Worm (Caenorhabditis elegans) whole organism, L2 larva: ENCODE measurements around the gene W06H8.6.
A peak's percentile ranks its signal among the peaks of the same experiment; 100 is the strongest.

Experiments used
- C34F6.9 ChIP-seq: fragments of 150-350 bp; optimal IDR thresholded peaks from 2 replicates; lab custom pipeline; 2014; ENCODE audit warnings: missing biosample characterization, missing genetic modification characterization
- F13H6.1 ChIP-seq: sonication (generic microtip); optimal IDR thresholded peaks from 2 replicates; lab custom pipeline; 2016; ENCODE audit warnings: missing genetic modification characterization, missing compliant biosample characterization
- R02D3.7 ChIP-seq: fragments of 150-350 bp; optimal IDR thresholded peaks from 2 replicates; lab custom pipeline; 2014; ENCODE audit warnings: missing biosample characterization, missing genetic modification characterization
- Y55F3AM.14 ChIP-seq: fragments of 200-800 bp; sonication (Bioruptor generic); optimal IDR thresholded peaks from 2 replicates; lab custom pipeline; 2018; ENCODE audit warnings: mild to moderate bottlenecking, missing genetic modification characterization, missing compliant biosample characterization
- ZK546.5 ChIP-seq: sonication (generic microtip); optimal IDR thresholded peaks from 2 replicates; lab custom pipeline; 2017; ENCODE audit warnings: missing biosample characterization, missing genetic modification characterization
- alr-1 ChIP-seq: fragments of 150-350 bp; optimal IDR thresholded peaks from 2 replicates; lab custom pipeline; 2014; ENCODE audit warnings: missing biosample characterization, missing genetic modification characterization
- aly-2 ChIP-seq: fragments of 150-350 bp; optimal IDR thresholded peaks from 2 replicates; lab custom pipeline; 2014; ENCODE audit warnings: missing biosample characterization, missing genetic modification characterization
- ama-1 ChIP-seq: fragments of 150-350 bp; optimal IDR thresholded peaks from 2 replicates; lab custom pipeline; 2018; ENCODE audit warnings: inconsistent platforms
- blmp-1 ChIP-seq: sonication (generic microtip); optimal IDR thresholded peaks from 2 replicates; lab custom pipeline; 2017; ENCODE audit warnings: missing genetic modification characterization, mild to moderate bottlenecking, missing compliant biosample characterization, antibody characterized with exemption, moderate library complexity; ENCODE audit not compliant: insufficient read depth
- ceh-16 ChIP-seq: fragments of 150-350 bp; optimal IDR thresholded peaks from 2 replicates; lab custom pipeline; 2014; ENCODE audit warnings: missing biosample characterization, missing genetic modification characterization
- ceh-82 ChIP-seq: fragments of 150-350 bp; optimal IDR thresholded peaks from 2 replicates; lab custom pipeline; 2014; ENCODE audit warnings: missing biosample characterization, missing genetic modification characterization
- crh-2 ChIP-seq: sonication (generic microtip); optimal IDR thresholded peaks from 2 replicates; lab custom pipeline; 2017; ENCODE audit warnings: missing biosample characterization, missing genetic modification characterization
- dmd-4 ChIP-seq: sonication (generic microtip); optimal IDR thresholded peaks from 2 replicates; lab custom pipeline; 2017; ENCODE audit warnings: missing biosample characterization, missing genetic modification characterization
- egl-27 ChIP-seq: sonication (generic microtip); optimal IDR thresholded peaks from 3 replicates; lab custom pipeline; 2017; ENCODE audit warnings: missing biosample characterization, missing genetic modification reagents, missing genetic modification characterization
- elt-1 ChIP-seq: fragments of 150-350 bp; optimal IDR thresholded peaks from 2 replicates; lab custom pipeline; 2014; ENCODE audit warnings: missing biosample characterization, missing genetic modification characterization
- elt-3 ChIP-seq: sonication (generic microtip); optimal IDR thresholded peaks from 2 replicates; lab custom pipeline; 2017; ENCODE audit warnings: missing biosample characterization, missing genetic modification characterization
- fos-1 ChIP-seq: fragments of 150-350 bp; optimal IDR thresholded peaks from 2 replicates; lab custom pipeline; 2014; ENCODE audit warnings: missing biosample characterization, missing genetic modification characterization
- gmeb-1 ChIP-seq: fragments of 150-350 bp; optimal IDR thresholded peaks from 2 replicates; lab custom pipeline; 2014; ENCODE audit warnings: missing biosample characterization, missing genetic modification characterization
- lin-11 ChIP-seq: fragments of 150-350 bp; sonication (generic microtip); optimal IDR thresholded peaks from 2 replicates; lab custom pipeline; 2014; ENCODE audit warnings: missing biosample characterization, missing genetic modification characterization, inconsistent platforms, mixed read lengths
- lin-13 ChIP-seq: fragments of 150-350 bp; optimal IDR thresholded peaks from 2 replicates; lab custom pipeline; 2014; ENCODE audit warnings: missing biosample characterization, missing genetic modification reagents, missing genetic modification characterization
- lin-39 ChIP-seq: fragments of 150-350 bp; optimal IDR thresholded peaks from 2 replicates; lab custom pipeline; 2014; ENCODE audit warnings: missing biosample characterization, missing genetic modification reagents, missing genetic modification characterization
- lsy-2 ChIP-seq, 2 experiments: fragments of 150-350 bp in 1 of 2; sonication (generic microtip) in 1 of 2; optimal IDR thresholded peaks; 2 replicates each; lab custom pipeline; 2014 to 2017; ENCODE audit warnings: missing biosample characterization in 2 of 2, missing genetic modification characterization in 2 of 2
- mab-5 ChIP-seq: fragments of 150-350 bp; optimal IDR thresholded peaks from 2 replicates; lab custom pipeline; 2014; ENCODE audit warnings: missing biosample characterization, missing genetic modification characterization
- mbf-1 ChIP-seq: sonication (generic microtip); optimal IDR thresholded peaks from 2 replicates; lab custom pipeline; 2017; ENCODE audit warnings: missing biosample characterization, missing genetic modification characterization
- mdl-1 ChIP-seq, 2 experiments: fragments of 150-350 bp in 1 of 2; sonication (generic microtip) in 1 of 2; optimal IDR thresholded peaks; 2 replicates each; lab custom pipeline; 2017; ENCODE audit warnings: missing biosample characterization in 2 of 2, missing genetic modification characterization in 2 of 2
- nhr-10 ChIP-seq: sonication (generic microtip); optimal IDR thresholded peaks from 2 replicates; lab custom pipeline; 2017; ENCODE audit warnings: missing biosample characterization, missing genetic modification characterization
- nhr-11 ChIP-seq: fragments of 150-350 bp; optimal IDR thresholded peaks from 2 replicates; lab custom pipeline; 2014; ENCODE audit warnings: missing biosample characterization, missing genetic modification characterization
- nhr-12 ChIP-seq: fragments of 150-350 bp; optimal IDR thresholded peaks from 2 replicates; lab custom pipeline; 2014; ENCODE audit warnings: missing biosample characterization, missing genetic modification characterization
- nhr-129 ChIP-seq: fragments of 150-350 bp; optimal IDR thresholded peaks from 2 replicates; lab custom pipeline; 2014; ENCODE audit warnings: missing biosample characterization, missing genetic modification characterization
- nhr-21 ChIP-seq: fragments of 150-350 bp; optimal IDR thresholded peaks from 2 replicates; lab custom pipeline; 2014; ENCODE audit warnings: missing biosample characterization, missing genetic modification characterization
- nhr-23 ChIP-seq: fragments of 150-350 bp; optimal IDR thresholded peaks from 2 replicates; lab custom pipeline; 2014; ENCODE audit warnings: missing biosample characterization, missing genetic modification reagents, missing genetic modification characterization
- nhr-237 ChIP-seq: fragments of 150-350 bp; optimal IDR thresholded peaks from 2 replicates; lab custom pipeline; 2014; ENCODE audit warnings: missing biosample characterization, missing genetic modification characterization
- nhr-25 ChIP-seq: fragments of 150-350 bp; sonication (generic microtip); optimal IDR thresholded peaks from 3 replicates; lab custom pipeline; 2014; ENCODE audit warnings: missing biosample characterization, missing genetic modification characterization
- nhr-6 ChIP-seq: fragments of 150-350 bp; optimal IDR thresholded peaks from 2 replicates; lab custom pipeline; 2014; ENCODE audit warnings: missing biosample characterization, missing genetic modification characterization
- nhr-77 ChIP-seq: fragments of 150-350 bp; optimal IDR thresholded peaks from 2 replicates; lab custom pipeline; 2014; ENCODE audit warnings: missing biosample characterization, missing genetic modification characterization
- peb-1 ChIP-seq: fragments of 150-350 bp; optimal IDR thresholded peaks from 2 replicates; lab custom pipeline; 2014; ENCODE audit warnings: missing biosample characterization, missing genetic modification characterization
- sem-4 ChIP-seq: fragments of 150-350 bp; optimal IDR thresholded peaks from 2 replicates; lab custom pipeline; 2014; ENCODE audit warnings: missing biosample characterization, missing genetic modification reagents, missing genetic modification characterization
- skn-1 ChIP-seq: sonication (generic microtip); optimal IDR thresholded peaks from 2 replicates; lab custom pipeline; 2017; ENCODE audit warnings: missing biosample characterization, missing genetic modification characterization
- sma-3 ChIP-seq: sonication (generic microtip); optimal IDR thresholded peaks from 2 replicates; lab custom pipeline; 2016; ENCODE audit warnings: missing genetic modification reagents, missing genetic modification characterization, missing compliant biosample characterization
- sma-9 ChIP-seq, 2 experiments: fragments of 150-350 bp in 1 of 2; sonication (generic microtip) in 1 of 2; optimal IDR thresholded peaks; 2 replicates each; lab custom pipeline; 2014 to 2016; ENCODE audit warnings: missing genetic modification characterization in 2 of 2, mild to moderate bottlenecking in 1 of 2, missing biosample characterization in 1 of 2, missing compliant biosample characterization in 1 of 2, missing genetic modification reagents in 1 of 2, moderate library complexity in 1 of 2
- snpc-4 ChIP-seq: fragments of 150-350 bp; optimal IDR thresholded peaks from 2 replicates; lab custom pipeline; 2014; ENCODE audit warnings: missing biosample characterization, missing genetic modification characterization
- unc-39 ChIP-seq: fragments of 150-350 bp; optimal IDR thresholded peaks from 2 replicates; lab custom pipeline; 2014; ENCODE audit warnings: missing biosample characterization, missing genetic modification characterization
- unc-55 ChIP-seq: fragments of 150-350 bp; sonication (generic microtip); optimal IDR thresholded peaks from 3 replicates; lab custom pipeline; 2014; ENCODE audit warnings: missing biosample characterization, missing genetic modification reagents, missing genetic modification characterization
- unc-62 ChIP-seq: fragments of 150-350 bp; optimal IDR thresholded peaks from 2 replicates; lab custom pipeline; 2014; ENCODE audit warnings: missing biosample characterization, missing genetic modification reagents, missing genetic modification characterization
- zag-1 ChIP-seq: fragments of 150-350 bp; optimal IDR thresholded peaks from 2 replicates; lab custom pipeline; 2014; ENCODE audit warnings: missing biosample characterization, missing genetic modification characterization
- ztf-1 ChIP-seq: fragments of 200-800 bp; sonication (Bioruptor generic); conservative IDR thresholded peaks from 2 replicates; pipeline ENCODE4 v1.3.6; 2022; ENCODE audit warnings: missing genetic modification characterization, missing compliant biosample characterization
- ztf-11 ChIP-seq: sonication (generic microtip); optimal IDR thresholded peaks from 2 replicates; lab custom pipeline; 2017; ENCODE audit warnings: missing biosample characterization, missing genetic modification characterization
- ztf-4 ChIP-seq: fragments of 150-350 bp; optimal IDR thresholded peaks from 2 replicates; lab custom pipeline; 2014; ENCODE audit warnings: missing biosample characterization, missing genetic modification characterization

Gene W06H8.6

ce11 chrV:6217142-6217541 is 9.7 kb downstream of the W06H8.6 start:
- no peak for TF ChIP-seq R02D3.7 (tag; lab: Kevin White, UChicago)
- TF ChIP-seq sma-9 (GFP tag; optimal IDR thresholded peaks at IDR 0.05; lab: Kevin White, UChicago): peak; percentile 5
- TF ChIP-seq sma-9 (tag; optimal IDR thresholded peaks at IDR 0.05; lab: Kevin White, UChicago): no peak

ce11 chrV:6214465-6214864 is 12.3 kb downstream of the W06H8.6 start:
- no peak for TF ChIP-seq sma-9 (GFP tag; optimal IDR thresholded peaks at IDR 0.05; lab: Kevin White, UChicago)
- TF ChIP-seq sma-9 (tag; optimal IDR thresholded peaks at IDR 0.05; lab: Kevin White, UChicago): no peak
- no peak for TF ChIP-seq ztf-4
- TF ChIP-seq R02D3.7 (tag; lab: Kevin White, UChicago): no peak
- no peak for TF ChIP-seq nhr-129 (tag; lab: Kevin White, UChicago)
- no peak for TF ChIP-seq unc-62
- no peak for TF ChIP-seq mbf-1 (tag; lab: Kevin White, UChicago)
- TF ChIP-seq skn-1: no peak
- TF ChIP-seq, all 48 proteins: peak for 0

- TF ChIP-seq R02D3.7 (tag; lab: Kevin White, UChicago) (no peak), Y55F3AM.14 (GFP tag; lab: Kevin White, UChicago) (peak; percentile 39), unc-39 (tag; lab: Kevin White, UChicago) (no peak), lin-11 (tag; lab: Kevin White, UChicago) (no peak), nhr-23 (tag; lab: Kevin White, UChicago) (no peak), nhr-6 (tag; lab: Kevin White, UChicago) (no peak), F13H6.1 (peak; percentile 69), skn-1 (peak; percentile 19), lsy-2 (tag; optimal IDR thresholded peaks at IDR 0.05; lab: Kevin White, UChicago) (peak in 1 of 2 experiments; percentile 57), elt-1 (tag; lab: Kevin White, UChicago) (no peak), nhr-21 (peak; percentile 19), fos-1 (peak; percentile 99), nhr-11 (no peak), mdl-1 (tag; optimal IDR thresholded peaks at IDR 0.05; lab: Kevin White, UChicago) (peak; percentile 49 to 81), dmd-4 (tag; lab: Kevin White, UChicago) (no peak), ztf-11 (tag; lab: Kevin White, UChicago) (no peak), nhr-10 (tag; lab: Kevin White, UChicago) (no peak), unc-55 (peak; percentile 86), ztf-4 (peak; percentile 1), ceh-82 (no peak), sma-9 (GFP tag; optimal IDR thresholded peaks at IDR 0.05; lab: Kevin White, UChicago) (peak; percentile 76), sma-9 (tag; optimal IDR thresholded peaks at IDR 0.05; lab: Kevin White, UChicago) (no peak), nhr-129 (tag; lab: Kevin White, UChicago) (peak; percentile 85), peb-1 (no peak), gmeb-1 (tag; lab: Kevin White, UChicago) (no peak), snpc-4 (tag; lab: Kevin White, UChicago) (no peak), zag-1 (tag; lab: Kevin White, UChicago) (peak; percentile 42), mab-5 (tag; lab: Kevin White, UChicago) (no peak), crh-2 (tag; lab: Kevin White, UChicago) (peak; percentile 98), nhr-25 (tag; lab: Kevin White, UChicago) (no peak), ama-1 (lab: Kevin White, UChicago) (no peak), ztf-1 (no peak), C34F6.9 (tag; lab: Kevin White, UChicago) (peak; percentile 85), ceh-16 (tag; lab: Kevin White, UChicago) (no peak), lin-13 (GFP tag; lab: Kevin White, UChicago) (no peak), aly-2 (tag; lab: Kevin White, UChicago) (no peak), unc-62 (no peak), sem-4 (peak; percentile 80), blmp-1 (no peak), elt-3 (tag; lab: Kevin White, UChicago) (no peak), egl-27 (peak; percentile 76), nhr-12 (no peak), ZK546.5 (tag; lab: Kevin White, UChicago) (no peak), mbf-1 (tag; lab: Kevin White, UChicago) (no peak), nhr-77 (tag; lab: Kevin White, UChicago) (no peak), sma-3 (GFP tag; lab: Kevin White, UChicago) (peak; percentile 60), nhr-237 (tag; lab: Kevin White, UChicago) (no peak), alr-1 (no peak), lin-39 (tag; lab: Kevin White, UChicago) (no peak)
Observed at ce11 chrV:6213845-6214244, 13.0 kb downstream of the W06H8.6 start.
